Worm (Caenorhabditis elegans) whole organism, L4/young adult: ENCODE data around the gene W03F9.9.

Experiments used
- W03F9.2 ChIP-seq: fragments of 150-350 bp; optimal IDR thresholded peaks from 2 replicates; lab custom pipeline; 2014; ENCODE audit warnings: missing biosample characterization, missing genetic modification characterization
- dao-5 ChIP-seq: sonication (generic microtip); optimal IDR thresholded peaks from 2 replicates; lab custom pipeline; 2016; ENCODE audit warnings: missing genotype, missing genetic modification characterization, moderate library complexity, missing compliant biosample characterization
- him-1 ChIP-seq: sonication (generic microtip); optimal IDR thresholded peaks from 2 replicates; lab custom pipeline; 2016; ENCODE audit warnings: missing genotype, missing genetic modification reagents, missing genetic modification characterization, missing compliant biosample characterization

ce11 chrV:138592-138991, at the start of gene W03F9.9:
- TF ChIP-seq dao-5 (tag; lab: Kevin White, UChicago) (no peak), him-1 (tag; lab: Kevin White, UChicago) (no peak), W03F9.2 (tag; lab: Kevin White, UChicago) (no peak)
